Worm (Caenorhabditis elegans): Measurements from ENCODE around the gene F40F8.3.

F40F8.3 gene

ce11 chrII:11101171-11101570 is 27.9 kb upstream of the F40F8.3 start:
- TF ChIP-seq npax-4 (tag; optimal IDR thresholded peaks at IDR 0.05) (no peak), tbx-7 (tag; optimal IDR thresholded peaks at IDR 0.05) (no peak), ztf-16 (tag; optimal IDR thresholded peaks at IDR 0.05) (no peak), ceh-22 (tag; optimal IDR thresholded peaks at IDR 0.05) (no peak), lin-11 (tag; optimal IDR thresholded peaks at IDR 0.05) (no peak), eyg-1 (tag; optimal IDR thresholded peaks at IDR 0.05) (no peak), ref-2 (tag; optimal IDR thresholded peaks at IDR 0.05) (no peak), K09A11.1 (tag; optimal IDR thresholded peaks at IDR 0.05; ENCODE audit: insufficient read depth) (no peak), hlh-8 (tag; optimal IDR thresholded peaks at IDR 0.05) (no peak)

- TF ChIP-seq hlh-30 (tag; optimal IDR thresholded peaks at IDR 0.05; ENCODE audit: insufficient read depth): peak; percentile 66
- no peak for TF ChIP-seq C38D4.7 (GFP tag; optimal IDR thresholded peaks at IDR 0.05)
- TF ChIP-seq nfya-1 (tag; optimal IDR thresholded peaks at IDR 0.05): peak; percentile 63
These were observed 26.0 kb upstream of the F40F8.3 start for ce11 chrII:11103052-11103451.

- TF ChIP-seq npax-4 (tag; optimal IDR thresholded peaks at IDR 0.05): no peak
- TF ChIP-seq rnt-1 (tag; optimal IDR thresholded peaks at IDR 0.05): no peak
- no peak for TF ChIP-seq ahr-1 (tag; optimal IDR thresholded peaks at IDR 0.05)
- TF ChIP-seq lin-11 (tag; optimal IDR thresholded peaks at IDR 0.05): no peak
- no peak for TF ChIP-seq pax-1 (tag; optimal IDR thresholded peaks at IDR 0.05)
- no peak for TF ChIP-seq ceh-18 (tag; optimal IDR thresholded peaks at IDR 0.05)
- no peak for TF ChIP-seq K09A11.1 (tag; optimal IDR thresholded peaks at IDR 0.05; ENCODE audit: insufficient read depth)
These were observed 25.4 kb upstream of the F40F8.3 start, which contains the start of gene C09H10.5 for ce11 chrII:11103657-11104056. TSS of gene C09H10.5 (minus strand) at chrII:11103757.

- TF ChIP-seq Y22D7AL.16 (tag; optimal IDR thresholded peaks at IDR 0.05) (no peak), gmeb-2 (tag; optimal IDR thresholded peaks at IDR 0.05) (no peak)
These were observed 24.9 kb upstream of the F40F8.3 start, which contains the start of gene C09H10.9 for ce11 chrII:11104162-11104561. TSS of gene C09H10.9 (plus strand) at chrII:11104462.

ce11 chrII:11105981-11106711 is 22.9 kb upstream of the F40F8.3 start, which contains the start of gene nasp-1:
TSS of gene nasp-1 (plus strand) at chrII:11106612.
- TF ChIP-seq hlh-30 (tag; optimal IDR thresholded peaks at IDR 0.05; ENCODE audit: insufficient read depth) (no peak), ceh-19 (GFP tag; optimal IDR thresholded peaks at IDR 0.05) (no peak), ets-4 (tag; optimal IDR thresholded peaks at IDR 0.05) (no peak), lin-11 (tag; optimal IDR thresholded peaks at IDR 0.05) (no peak)

ce11 chrII:11107828-11108227 is 21.3 kb upstream of the F40F8.3 start, which contains the start of gene apc-17:
TSS of gene apc-17 (plus strand) at chrII:11108128.
- TF ChIP-seq ceh-31 (tag; optimal IDR thresholded peaks at IDR 0.05): no peak
- no peak for TF ChIP-seq unc-42 (tag; optimal IDR thresholded peaks at IDR 0.05)
- no peak for TF ChIP-seq ceh-48 (tag; optimal IDR thresholded peaks at IDR 0.05)
- TF ChIP-seq ceh-24 (tag; optimal IDR thresholded peaks at IDR 0.05): no peak
- TF ChIP-seq gmeb-2 (tag; optimal IDR thresholded peaks at IDR 0.05): no peak
- TF ChIP-seq madf-2 (tag; optimal IDR thresholded peaks at IDR 0.05): no peak
- TF ChIP-seq hlh-15 (tag; optimal IDR thresholded peaks at IDR 0.05): no peak
- no peak for TF ChIP-seq C08G9.2 (tag; optimal IDR thresholded peaks at IDR 0.05)
- TF ChIP-seq fkh-6 (tag; optimal IDR thresholded peaks at IDR 0.05): no peak
- no peak for TF ChIP-seq nhr-11 (tag; optimal IDR thresholded peaks at IDR 0.05)
- no peak for TF ChIP-seq ahr-1 (tag; optimal IDR thresholded peaks at IDR 0.05)
- TF ChIP-seq odd-2 (tag; optimal IDR thresholded peaks at IDR 0.05): no peak
- TF ChIP-seq pax-1 (tag; optimal IDR thresholded peaks at IDR 0.05): no peak
- no peak for TF ChIP-seq ttx-3 (tag; optimal IDR thresholded peaks at IDR 0.05)
